Worm (Caenorhabditis elegans) whole organism, early embryonic: ENCODE measurements around the gene F19B10.4.

Experiments
- B0310.2 ChIP-seq: sonication (generic microtip); optimal IDR thresholded peaks from 2 replicates; lab custom pipeline; 2016; ENCODE audit warnings: mild to moderate bottlenecking, missing genetic modification characterization, missing compliant biosample characterization
- F13C5.2 ChIP-seq: sonication (generic microtip); optimal IDR thresholded peaks from 2 replicates; lab custom pipeline; 2017; ENCODE audit warnings: mild to moderate bottlenecking, missing genetic modification characterization, inconsistent platforms, missing compliant biosample characterization
- aly-1 ChIP-seq: sonication (generic microtip); optimal IDR thresholded peaks from 2 replicates; lab custom pipeline; 2016; ENCODE audit warnings: missing genetic modification characterization, missing compliant biosample characterization
- ama-1 ChIP-seq: fragments of 150-350 bp; optimal IDR thresholded peaks from 2 replicates; lab custom pipeline; 2014
- ceh-13 ChIP-seq: fragments of 200-800 bp; sonication (Bioruptor generic); optimal IDR thresholded peaks from 2 replicates; lab custom pipeline; 2018; ENCODE audit warnings: mild to moderate bottlenecking, missing genetic modification characterization, missing compliant biosample characterization
- ceh-36 ChIP-seq: sonication (generic microtip); optimal IDR thresholded peaks from 2 replicates; lab custom pipeline; 2016; ENCODE audit warnings: missing genetic modification characterization, inconsistent platforms, missing compliant biosample characterization
- ets-7 ChIP-seq: sonication (generic microtip); optimal IDR thresholded peaks from 2 replicates; lab custom pipeline; 2016; ENCODE audit warnings: missing genotype, missing genetic modification characterization, missing compliant biosample characterization
- flt-1 ChIP-seq: fragments of 200-800 bp; sonication (Bioruptor generic); IDR thresholded peaks from 2 replicates; pipeline ENCODE4 v1.3.6; 2022; ENCODE audit warnings: missing genetic modification characterization, missing compliant biosample characterization
- hmbx-1 ChIP-seq: sonication (generic microtip); optimal IDR thresholded peaks from 2 replicates; lab custom pipeline; 2016; ENCODE audit warnings: mild to moderate bottlenecking, missing genetic modification characterization, missing compliant biosample characterization
- pes-1 ChIP-seq: fragments of 200-800 bp; sonication (Bioruptor generic); IDR thresholded peaks from 2 replicates; pipeline ENCODE4 v1.3.6; 2022; ENCODE audit warnings: missing genetic modification reagents, missing genetic modification characterization, missing compliant biosample characterization
- scrt-1 ChIP-seq: fragments of 200-800 bp; sonication (Bioruptor generic); IDR thresholded peaks from 2 replicates; pipeline ENCODE4 v1.3.6; 2022; ENCODE audit warnings: missing genetic modification characterization, missing compliant biosample characterization
- tbx-11 ChIP-seq: fragments of 200-800 bp; sonication (Bioruptor generic); IDR thresholded peaks from 2 replicates; pipeline ENCODE4 v1.3.6; 2022; ENCODE audit warnings: missing genetic modification characterization, missing compliant biosample characterization
- tbx-37 ChIP-seq: fragments of 200-800 bp; sonication (Bioruptor generic); conservative IDR thresholded peaks from 2 replicates; pipeline ENCODE4 v1.3.6; 2022; ENCODE audit warnings: missing genetic modification reagents, missing genetic modification characterization, missing compliant biosample characterization
- tra-4 ChIP-seq: sonication (generic microtip); optimal IDR thresholded peaks from 2 replicates; lab custom pipeline; 2017; ENCODE audit warnings: missing genetic modification characterization, missing compliant biosample characterization

DNA sequence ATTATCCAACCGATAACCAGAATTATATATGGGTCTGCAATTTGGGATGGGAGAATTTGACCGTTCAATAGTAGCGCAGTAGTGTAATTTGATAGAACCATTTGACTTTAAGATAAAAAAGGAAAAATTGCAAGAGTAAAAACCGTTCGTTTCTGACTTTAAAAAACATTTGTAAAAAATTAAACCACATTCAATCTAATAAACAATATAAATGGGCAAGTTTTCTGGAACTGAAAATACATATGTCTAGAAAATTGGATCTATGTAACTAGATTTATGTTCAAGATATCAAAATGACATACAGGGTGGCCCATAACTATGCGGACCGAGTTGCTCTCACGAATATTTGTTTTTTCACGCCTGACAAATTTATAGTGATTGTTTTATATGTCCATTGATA, 34.8 kb downstream of the F19B10.4 start, which contains the start of gene srx-102:
- no peak for TF ChIP-seq tbx-37
- no peak for TF ChIP-seq F13C5.2 (tag; lab: Kevin White, UChicago)
- TF ChIP-seq ceh-36 (tag; lab: Kevin White, UChicago): no peak
- no peak for TF ChIP-seq ama-1 (lab: Kevin White, UChicago)
- TF ChIP-seq flt-1 (GFP tag; lab: Robert Waterston, UW): no peak
- TF ChIP-seq ets-7 (tag; lab: Kevin White, UChicago): no peak
- no peak for TF ChIP-seq ceh-13
- no peak for TF ChIP-seq B0310.2
- TF ChIP-seq hmbx-1 (tag; lab: Kevin White, UChicago): no peak
- no peak for TF ChIP-seq scrt-1 (GFP tag; lab: Robert Waterston, UW)
- no peak for TF ChIP-seq tbx-11 (GFP tag; lab: Robert Waterston, UW)
- TF ChIP-seq pes-1 (GFP tag; lab: Robert Waterston, UW): no peak
- no peak for TF ChIP-seq tra-4 (tag; lab: Kevin White, UChicago)
- no peak for TF ChIP-seq aly-1 (tag; lab: Kevin White, UChicago)
